Fruit fly (Drosophila melanogaster): ENCODE measurements around the gene Cpr35B.

Cpr35B gene

dm6 chr2L:14425089-14425488 is at the start of gene Cpr35B:
TSS of gene Cpr35B (minus strand) at chr2L:14425189.
- TF ChIP-seq insv (optimal IDR thresholded peaks at IDR 0.05) (no peak), h (optimal IDR thresholded peaks at IDR 0.05) (no peak), Myc (optimal IDR thresholded peaks at IDR 0.05) (no peak), psq (optimal IDR thresholded peaks at IDR 0.05) (no peak), ttk (optimal IDR thresholded peaks at IDR 0.05) (no peak), Sin3A (optimal IDR thresholded peaks at IDR 0.05) (no peak)

dm6 chr2L:14474400-14474799 is 49.4 kb upstream of the Cpr35B start:
- TF ChIP-seq Sin3A (optimal IDR thresholded peaks at IDR 0.05) (no peak), insv (optimal IDR thresholded peaks at IDR 0.05) (no peak), ttk (optimal IDR thresholded peaks at IDR 0.05) (no peak), h (optimal IDR thresholded peaks at IDR 0.05) (no peak), psq (optimal IDR thresholded peaks at IDR 0.05) (no peak), Myc (optimal IDR thresholded peaks at IDR 0.05) (no peak)

dm6 chr2L:14469728-14470127 is 44.7 kb upstream of the Cpr35B start:
- no peak for TF ChIP-seq insv (optimal IDR thresholded peaks at IDR 0.05)
- no peak for TF ChIP-seq Myc (optimal IDR thresholded peaks at IDR 0.05)
- no peak for TF ChIP-seq ttk (optimal IDR thresholded peaks at IDR 0.05)
- TF ChIP-seq h (optimal IDR thresholded peaks at IDR 0.05): no peak
- TF ChIP-seq psq (optimal IDR thresholded peaks at IDR 0.05): no peak
- no peak for TF ChIP-seq Sin3A (optimal IDR thresholded peaks at IDR 0.05)

DNA sequence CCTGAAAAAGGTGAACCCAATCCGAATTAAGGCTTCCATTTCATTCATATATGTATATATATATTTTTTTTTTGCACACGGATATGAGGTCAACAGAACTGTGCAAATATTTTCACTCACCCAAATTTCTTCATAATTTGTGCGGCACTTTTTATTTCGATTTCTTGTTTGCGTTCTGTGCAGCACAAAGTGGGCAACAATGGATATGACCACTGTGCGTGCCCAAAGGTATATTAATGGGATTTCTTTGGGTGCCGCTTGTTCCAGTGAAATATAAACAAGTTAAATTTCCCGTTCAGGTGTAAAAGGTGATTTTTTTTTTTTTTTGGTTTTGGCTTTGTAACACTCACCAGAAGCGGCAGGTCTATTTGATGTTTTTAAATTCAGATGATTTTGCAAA is 40.0 kb upstream of the Cpr35B start:
- TF ChIP-seq ttk (optimal IDR thresholded peaks at IDR 0.05): no peak
- no peak for TF ChIP-seq psq (optimal IDR thresholded peaks at IDR 0.05)
- TF ChIP-seq insv (optimal IDR thresholded peaks at IDR 0.05): no peak
- TF ChIP-seq Myc (optimal IDR thresholded peaks at IDR 0.05): no peak

dm6 chr2L:14464328-14464727 is 39.3 kb upstream of the Cpr35B start:
- TF ChIP-seq insv (optimal IDR thresholded peaks at IDR 0.05) (no peak), psq (optimal IDR thresholded peaks at IDR 0.05) (no peak), ttk (optimal IDR thresholded peaks at IDR 0.05) (no peak), Sin3A (optimal IDR thresholded peaks at IDR 0.05) (no peak), Myc (optimal IDR thresholded peaks at IDR 0.05) (no peak), h (optimal IDR thresholded peaks at IDR 0.05) (no peak)

dm6 chr2L:14462644-14463394 is 37.8 kb upstream of the Cpr35B start:
- TF ChIP-seq ttk (optimal IDR thresholded peaks at IDR 0.05): no peak
- TF ChIP-seq insv (optimal IDR thresholded peaks at IDR 0.05): no peak
- TF ChIP-seq psq (optimal IDR thresholded peaks at IDR 0.05): no peak
- TF ChIP-seq Sin3A (optimal IDR thresholded peaks at IDR 0.05): no peak
- no peak for TF ChIP-seq Myc (optimal IDR thresholded peaks at IDR 0.05)
- TF ChIP-seq h (optimal IDR thresholded peaks at IDR 0.05): no peak

- no peak for TF ChIP-seq insv (optimal IDR thresholded peaks at IDR 0.05)
- no peak for TF ChIP-seq Sin3A (optimal IDR thresholded peaks at IDR 0.05)
- TF ChIP-seq ttk (optimal IDR thresholded peaks at IDR 0.05): no peak
- TF ChIP-seq Myc (optimal IDR thresholded peaks at IDR 0.05): no peak
- TF ChIP-seq psq (optimal IDR thresholded peaks at IDR 0.05): no peak
- TF ChIP-seq h (optimal IDR thresholded peaks at IDR 0.05): no peak
These were observed 36.1 kb upstream of the Cpr35B start for dm6 chr2L:14461066-14461465.

- TF ChIP-seq Sin3A (optimal IDR thresholded peaks at IDR 0.05): no peak
- no peak for TF ChIP-seq psq (optimal IDR thresholded peaks at IDR 0.05)
- no peak for TF ChIP-seq Myc (optimal IDR thresholded peaks at IDR 0.05)
- TF ChIP-seq h (optimal IDR thresholded peaks at IDR 0.05): no peak
These were observed 35.0 kb upstream of the Cpr35B start for dm6 chr2L:14460029-14460363.

- TF ChIP-seq h (optimal IDR thresholded peaks at IDR 0.05) (no peak), Myc (optimal IDR thresholded peaks at IDR 0.05) (no peak)
These were observed 34.5 kb upstream of the Cpr35B start for dm6 chr2L:14459360-14460028.

DNA sequence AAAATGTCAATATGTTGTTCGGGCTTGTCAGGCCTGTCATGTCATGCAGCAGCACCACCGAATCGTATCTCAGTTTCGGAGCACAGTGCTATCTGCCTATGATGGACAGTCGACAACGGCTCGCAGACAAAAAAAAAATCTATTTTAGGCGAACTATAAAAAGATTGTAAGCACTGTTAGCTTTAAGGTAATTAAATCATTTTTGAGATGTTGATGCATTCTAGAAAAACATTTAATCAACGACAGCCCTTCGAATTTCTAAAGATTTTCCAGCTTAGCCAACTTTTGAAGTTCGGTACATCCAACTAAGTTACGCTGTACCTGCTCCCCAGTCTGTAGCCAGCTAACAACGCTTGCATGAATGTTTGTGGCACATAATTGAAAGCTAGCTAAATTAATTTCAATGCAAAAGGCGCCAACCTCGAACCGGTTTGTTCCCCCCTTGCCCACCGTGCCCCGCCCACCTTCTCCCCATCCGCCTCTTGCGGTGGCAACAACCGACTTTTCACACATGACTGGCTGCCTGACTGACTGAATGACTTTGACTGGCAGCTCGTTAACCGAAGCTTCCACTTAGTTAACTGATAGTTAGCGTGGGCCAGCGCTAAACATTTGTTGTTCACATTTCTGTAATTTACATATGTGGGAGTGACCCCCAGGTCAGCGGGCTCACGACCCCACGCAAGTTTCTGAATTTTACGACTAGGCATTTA is 33.4 kb upstream of the Cpr35B start:
- TF ChIP-seq Myc (optimal IDR thresholded peaks at IDR 0.05) (no peak), psq (optimal IDR thresholded peaks at IDR 0.05) (no peak), ttk (optimal IDR thresholded peaks at IDR 0.05) (no peak), Sin3A (optimal IDR thresholded peaks at IDR 0.05) (no peak), h (optimal IDR thresholded peaks at IDR 0.05) (no peak), insv (optimal IDR thresholded peaks at IDR 0.05) (no peak)

DNA sequence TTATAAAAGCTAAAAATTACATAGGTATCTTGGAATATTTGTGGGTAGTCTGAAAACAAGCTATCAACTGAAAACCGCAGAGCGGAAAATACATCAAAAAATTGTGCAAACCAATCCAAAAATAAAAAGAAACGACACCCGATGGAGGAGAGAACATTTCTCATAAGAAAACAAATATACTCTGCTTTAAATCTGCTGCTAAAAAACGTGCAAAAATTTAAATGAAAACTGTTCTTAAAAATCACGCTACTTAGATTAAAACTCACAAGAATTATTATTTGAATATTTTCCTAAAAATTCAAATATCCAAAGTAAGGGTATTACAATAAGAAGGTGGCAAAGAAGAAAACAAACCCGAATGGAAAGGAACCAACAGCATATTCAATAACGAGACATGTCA is 32.4 kb upstream of the Cpr35B start:
- TF ChIP-seq h (optimal IDR thresholded peaks at IDR 0.05) (no peak), insv (optimal IDR thresholded peaks at IDR 0.05) (no peak), ttk (optimal IDR thresholded peaks at IDR 0.05) (no peak), Sin3A (optimal IDR thresholded peaks at IDR 0.05) (no peak), psq (optimal IDR thresholded peaks at IDR 0.05) (no peak), Myc (optimal IDR thresholded peaks at IDR 0.05) (no peak)

DNA sequence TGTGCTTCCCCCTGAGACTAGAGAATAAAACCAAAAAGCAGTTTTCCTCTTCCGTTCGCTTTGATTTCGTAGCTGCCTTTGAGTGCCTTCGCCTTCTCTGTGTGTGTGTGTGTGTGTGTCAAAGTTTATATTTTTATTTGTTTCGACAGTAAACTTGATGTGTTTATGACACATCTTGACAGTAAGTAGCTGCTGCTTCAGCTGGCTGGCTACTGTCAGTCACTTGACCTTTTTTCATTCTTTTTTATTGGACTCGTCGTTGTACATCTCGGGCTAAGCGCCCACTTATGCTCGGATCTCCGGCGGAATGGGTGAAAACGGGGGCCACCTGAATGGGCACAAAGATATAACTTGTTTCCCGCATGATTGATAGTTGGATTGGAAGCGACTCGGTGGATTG is 31.9 kb upstream of the Cpr35B start:
- TF ChIP-seq psq (optimal IDR thresholded peaks at IDR 0.05) (no peak), ttk (optimal IDR thresholded peaks at IDR 0.05) (no peak), h (optimal IDR thresholded peaks at IDR 0.05) (no peak), insv (optimal IDR thresholded peaks at IDR 0.05) (no peak), Myc (optimal IDR thresholded peaks at IDR 0.05) (no peak), Sin3A (optimal IDR thresholded peaks at IDR 0.05) (no peak)
